Fruit fly (Drosophila melanogaster) whole organism, larva: ENCODE data around the gene X11L.

Experiments used
- noc ChIP-seq: fragments of 200-800 bp; sonication (Bioruptor generic); optimal IDR thresholded peaks from 3 replicates; lab custom pipeline; 2019; ENCODE audit warnings: missing biosample characterization, mild to moderate bottlenecking, missing genetic modification characterization, moderate library complexity

X11L gene

dm6 chrX:17627090-17627992, 27.9 kb downstream of the X11L start, which contains the start of gene stas:
Gene stas (minus strand): TSS chrX:17627895.
- TF ChIP-seq noc (tag; lab: Kevin White, UChicago): peak; percentile 10

DNA sequence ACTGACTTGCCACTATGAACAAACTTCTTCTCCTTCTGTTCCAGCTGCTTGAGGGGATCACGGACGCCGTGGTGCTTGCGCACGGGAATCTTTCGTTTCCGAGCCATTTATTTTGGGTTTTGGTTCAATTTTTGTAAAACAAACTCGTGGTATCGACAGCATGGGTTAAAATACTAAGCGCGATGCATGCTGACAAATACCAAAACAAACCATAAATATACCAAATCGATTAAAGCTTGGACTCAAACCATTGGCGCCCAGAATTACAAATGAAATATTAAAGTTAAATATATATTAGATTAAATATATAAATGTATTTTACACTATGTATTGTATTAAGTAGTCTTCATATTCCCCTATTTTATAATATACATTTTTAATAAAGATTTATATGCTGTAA, 29.9 kb downstream of the X11L start, which contains the start of gene CG8326:
CG8326 (minus strand) TSS at position 176 of the 400 bp plus-strand sequence.
- no peak for TF ChIP-seq noc (tag; lab: Kevin White, UChicago)

dm6 chrX:17631996-17632612, 32.7 kb downstream of the X11L start, which contains the start of the genes corolla and ND-24:
Gene corolla (minus strand): TSS chrX:17632047.
Gene ND-24 (plus strand): TSS chrX:17632089.
- peak; percentile 71 for TF ChIP-seq noc (tag; lab: Kevin White, UChicago)

DNA sequence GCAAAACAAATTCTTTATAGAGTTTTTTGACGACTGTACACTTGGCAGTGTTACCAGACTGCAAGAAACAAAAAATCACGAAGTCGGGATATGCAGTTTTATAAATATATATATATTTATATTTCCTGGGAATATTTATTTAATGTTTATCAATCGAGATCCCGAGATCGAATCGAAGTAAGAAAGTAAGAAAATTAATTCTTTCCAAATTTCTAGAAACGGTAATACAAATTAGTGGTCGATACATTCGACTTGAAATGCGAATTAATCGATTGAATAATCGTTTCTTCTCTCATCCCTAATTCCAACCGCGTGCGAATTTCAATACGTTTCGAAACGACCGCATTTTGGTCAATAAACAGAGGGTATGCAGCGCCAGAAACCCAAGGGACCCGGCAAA, 36.6 kb downstream of the X11L start, which contains the start of the genes CG8289 and CG5800:
CG8289 (minus strand) TSS at position 44 of the 400 bp plus-strand sequence.
CG5800 (plus strand) TSS at position 281 of the 400 bp plus-strand sequence.
- TF ChIP-seq noc (tag; lab: Kevin White, UChicago): no peak

dm6 chrX:17640837-17641236, 41.4 kb downstream of the X11L start:
- no peak for TF ChIP-seq noc (tag; lab: Kevin White, UChicago)

dm6 chrX:17651216-17651997, 52.0 kb downstream of the X11L start:
- no peak for TF ChIP-seq noc (tag; lab: Kevin White, UChicago)

DNA sequence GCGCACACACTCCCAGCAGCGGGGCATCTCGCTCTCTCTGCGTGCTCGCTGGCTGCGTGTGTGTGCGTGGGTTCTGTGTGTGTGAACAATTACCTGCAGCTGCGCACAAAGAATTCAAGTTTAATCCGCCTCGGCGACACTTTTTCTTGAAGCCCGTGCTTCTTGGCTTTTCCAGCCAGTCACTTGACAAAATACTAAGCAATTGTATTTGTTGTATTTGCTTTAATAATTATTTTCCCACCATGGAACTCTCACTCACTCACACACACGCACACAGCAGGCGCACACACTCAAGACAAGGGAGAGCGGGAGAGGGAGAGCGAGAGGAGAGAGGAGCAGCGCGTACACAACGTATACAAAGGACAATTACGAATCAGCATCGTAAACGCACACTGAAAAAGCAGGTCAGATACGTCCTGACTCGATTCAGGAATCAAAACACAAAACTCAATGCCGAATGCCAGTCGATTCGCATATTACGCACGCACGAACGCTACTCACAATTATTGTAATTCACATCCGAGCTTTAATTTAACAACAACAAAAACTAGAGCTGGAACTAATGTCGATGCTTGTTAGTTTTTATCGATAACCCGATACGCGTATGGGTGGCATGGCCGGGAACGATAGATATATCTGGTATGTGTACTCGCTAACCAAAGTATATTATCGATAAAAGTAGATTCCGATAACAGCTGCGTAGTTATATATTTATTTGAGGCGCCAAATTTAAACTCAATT, 52.8 kb downstream of the X11L start, which contains the start of gene RhoGAPp190:
RhoGAPp190 (minus strand) TSS at position 565 of the 741 bp plus-strand sequence.
- no peak for TF ChIP-seq noc (tag; lab: Kevin White, UChicago)
